Worm (Caenorhabditis elegans): ENCODE results near the gene pacl-1.

pacl-1 gene

ce11 chrV:16235647-16236046 lies 39.6 kb downstream of the pacl-1 start, which contains the start of gene srh-98:
srh-98 (minus strand) TSS chrV:16235747.
- no peak for TF ChIP-seq elt-3 (tag; optimal IDR thresholded peaks at IDR 0.05)
- TF ChIP-seq ztf-4 (tag; optimal IDR thresholded peaks at IDR 0.05), result no peak
- no peak for TF ChIP-seq unc-62 (GFP tag; optimal IDR thresholded peaks at IDR 0.05)
- TF ChIP-seq nhr-23 (tag; optimal IDR thresholded peaks at IDR 0.05), result no peak
- TF ChIP-seq peb-1 (tag; optimal IDR thresholded peaks at IDR 0.05), result no peak

ce11 chrV:16235135-16235534 lies 40.1 kb downstream of the pacl-1 start, which contains the start of gene F21H7.3:
F21H7.3 (minus strand) TSS chrV:16235235.
- TF ChIP-seq ceh-16 (tag; optimal IDR thresholded peaks at IDR 0.05) (no peak), unc-62 (GFP tag; optimal IDR thresholded peaks at IDR 0.05) (no peak), nhr-10 (tag; optimal IDR thresholded peaks at IDR 0.05) (no peak), dmd-4 (tag; optimal IDR thresholded peaks at IDR 0.05) (no peak), ceh-82 (tag; optimal IDR thresholded peaks at IDR 0.05) (no peak), snpc-4 (tag; optimal IDR thresholded peaks at IDR 0.05) (no peak), fos-1 (tag; optimal IDR thresholded peaks at IDR 0.05) (no peak), nhr-21 (tag; optimal IDR thresholded peaks at IDR 0.05) (no peak), ztf-1 (GFP tag; conservative IDR thresholded peaks at IDR 0.05) (no peak), nhr-237 (tag; optimal IDR thresholded peaks at IDR 0.05) (no peak), lin-11 (tag; optimal IDR thresholded peaks at IDR 0.05) (no peak)

ce11 chrV:16233624-16234023 lies 41.6 kb downstream of the pacl-1 start, which contains the start of gene clec-233:
clec-233 (plus strand) TSS chrV:16233924.
- no peak for TF ChIP-seq nhr-6 (tag; optimal IDR thresholded peaks at IDR 0.05)
- no peak for TF ChIP-seq nhr-10 (tag; optimal IDR thresholded peaks at IDR 0.05)
- TF ChIP-seq skn-1 (tag; optimal IDR thresholded peaks at IDR 0.05), result no peak
- no peak for TF ChIP-seq alr-1 (tag; optimal IDR thresholded peaks at IDR 0.05)
- no peak for TF ChIP-seq ceh-82 (tag; optimal IDR thresholded peaks at IDR 0.05)
- no peak for TF ChIP-seq peb-1 (tag; optimal IDR thresholded peaks at IDR 0.05)
- TF ChIP-seq unc-62 (GFP tag; optimal IDR thresholded peaks at IDR 0.05), result no peak
- TF ChIP-seq nhr-23 (tag; optimal IDR thresholded peaks at IDR 0.05), result no peak
- TF ChIP-seq nhr-77 (tag; optimal IDR thresholded peaks at IDR 0.05), result no peak
- no peak for TF ChIP-seq ztf-4 (tag; optimal IDR thresholded peaks at IDR 0.05)
- TF ChIP-seq sem-4 (tag; optimal IDR thresholded peaks at IDR 0.05), result no peak
- TF ChIP-seq blmp-1 (tag; optimal IDR thresholded peaks at IDR 0.05; ENCODE audit: insufficient read depth), result no peak

ce11 chrV:16232180-16232579 lies 43.1 kb downstream of the pacl-1 start, which contains the start of gene gst-22:
gst-22 (minus strand) TSS chrV:16232282.
- TF ChIP-seq fos-1 (tag; optimal IDR thresholded peaks at IDR 0.05) (peak; percentile 99), sma-9 (GFP tag; optimal IDR thresholded peaks at IDR 0.05) (peak; percentile 56), sma-9 (tag; optimal IDR thresholded peaks at IDR 0.05) (no peak), ztf-4 (tag; optimal IDR thresholded peaks at IDR 0.05) (no peak), gmeb-1 (tag; optimal IDR thresholded peaks at IDR 0.05) (peak; percentile 5), skn-1 (tag; optimal IDR thresholded peaks at IDR 0.05) (peak; percentile 10)

ce11 chrV:16229896-16230295 lies 45.4 kb downstream of the pacl-1 start, which contains the start of the genes F21H7.2 and F21H7.12:
F21H7.2 (minus strand) TSS chrV:16229996.
F21H7.12 (plus strand) TSS chrV:16230165.
- no peak for TF ChIP-seq sma-9 (GFP tag; optimal IDR thresholded peaks at IDR 0.05)
- no peak for TF ChIP-seq sma-9 (tag; optimal IDR thresholded peaks at IDR 0.05)
- TF ChIP-seq Y55F3AM.14 (GFP tag; optimal IDR thresholded peaks at IDR 0.05), result no peak
- no peak for TF ChIP-seq sma-3 (GFP tag; optimal IDR thresholded peaks at IDR 0.05)
- TF ChIP-seq nhr-6 (tag; optimal IDR thresholded peaks at IDR 0.05), result no peak
- no peak for TF ChIP-seq snpc-4 (tag; optimal IDR thresholded peaks at IDR 0.05)
- TF ChIP-seq ama-1 (optimal IDR thresholded peaks at IDR 0.05), result no peak
- TF ChIP-seq nhr-12 (tag; optimal IDR thresholded peaks at IDR 0.05), result no peak

- no peak for TF ChIP-seq sem-4 (tag; optimal IDR thresholded peaks at IDR 0.05)
- no peak for TF ChIP-seq gmeb-1 (tag; optimal IDR thresholded peaks at IDR 0.05)
- no peak for TF ChIP-seq sma-3 (GFP tag; optimal IDR thresholded peaks at IDR 0.05)
- no peak for TF ChIP-seq lsy-2 (tag; optimal IDR thresholded peaks at IDR 0.05)
- TF ChIP-seq lin-13 (GFP tag; optimal IDR thresholded peaks at IDR 0.05), result no peak
- no peak for TF ChIP-seq mdl-1 (tag; optimal IDR thresholded peaks at IDR 0.05)
- TF ChIP-seq lin-11 (tag; optimal IDR thresholded peaks at IDR 0.05), result no peak
- no peak for TF ChIP-seq nhr-6 (tag; optimal IDR thresholded peaks at IDR 0.05)
- no peak for TF ChIP-seq ceh-82 (tag; optimal IDR thresholded peaks at IDR 0.05)
- no peak for TF ChIP-seq nhr-21 (tag; optimal IDR thresholded peaks at IDR 0.05)
- TF ChIP-seq elt-1 (tag; optimal IDR thresholded peaks at IDR 0.05), result no peak
- TF ChIP-seq nhr-23 (tag; optimal IDR thresholded peaks at IDR 0.05), result no peak
- no peak for TF ChIP-seq alr-1 (tag; optimal IDR thresholded peaks at IDR 0.05)
- no peak for TF ChIP-seq R02D3.7 (tag; optimal IDR thresholded peaks at IDR 0.05)
- no peak for TF ChIP-seq crh-2 (tag; optimal IDR thresholded peaks at IDR 0.05)
- TF ChIP-seq aly-2 (tag; optimal IDR thresholded peaks at IDR 0.05), result no peak
- TF ChIP-seq nhr-11 (tag; optimal IDR thresholded peaks at IDR 0.05), result no peak
- TF ChIP-seq skn-1 (tag; optimal IDR thresholded peaks at IDR 0.05), result no peak
Observed at ce11 chrV:16229439-16229838, 45.8 kb downstream of the pacl-1 start.
